Fruit fly (Drosophila melanogaster): ENCODE measurements around the gene RpL35.

The RpL35 gene

DNA sequence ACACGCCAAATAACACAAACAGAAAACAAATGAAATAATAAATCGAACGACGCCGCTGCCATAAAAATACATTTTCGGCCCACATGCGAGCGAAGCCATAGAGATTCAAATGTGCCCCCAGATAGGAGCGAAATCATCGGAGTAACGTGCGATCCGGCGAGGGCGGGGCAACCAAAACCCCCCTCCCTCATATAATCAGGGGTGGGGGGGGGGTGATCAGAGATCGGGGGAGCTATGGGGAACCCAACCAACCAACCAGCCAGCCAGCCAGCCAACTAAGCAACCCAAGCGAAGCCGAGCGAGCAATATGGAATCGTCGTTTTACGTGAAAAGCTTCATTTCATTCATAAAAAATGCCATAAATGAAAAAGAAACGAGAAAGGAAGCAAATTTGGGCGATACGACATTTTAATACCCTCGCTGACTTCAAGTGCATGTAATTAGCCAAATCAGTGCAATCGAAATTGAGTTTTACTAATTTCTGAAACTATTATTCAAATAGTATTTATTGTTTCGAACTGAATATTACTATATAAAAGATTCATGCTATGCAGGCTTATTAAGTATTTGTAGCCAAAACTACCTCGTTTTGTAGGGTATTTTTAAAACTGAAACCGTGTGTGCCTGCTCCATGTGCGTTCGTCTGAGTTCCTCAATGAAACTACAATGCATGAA, 27.8 kb downstream of the RpL35 start (continued):
- TF ChIP-seq ss (GFP tag; optimal IDR thresholded peaks at IDR 0.05) (peak; percentile 2 to 60), Gug (GFP tag; IDR thresholded peaks at IDR 0.05) (peak; percentile 57), Hr38 (GFP tag; optimal IDR thresholded peaks at IDR 0.05) (no peak), CG11294 (GFP tag; IDR thresholded peaks at IDR 0.05) (no peak), fd59A (GFP tag; optimal IDR thresholded peaks at IDR 0.05) (peak; percentile 14), svp (GFP tag) (peak; percentile 83), Sox102F (GFP tag; optimal IDR thresholded peaks at IDR 0.05) (peak; percentile 61), dac (GFP tag; optimal IDR thresholded peaks at IDR 0.05) (no peak), spab (GFP tag; optimal IDR thresholded peaks at IDR 0.05) (peak; percentile 42), net (GFP tag; optimal IDR thresholded peaks at IDR 0.05) (peak; percentile 35), CG11762 (GFP tag; optimal IDR thresholded peaks at IDR 0.05; ENCODE audit: insufficient read depth) (peak; percentile 41), Hr4 (GFP tag; optimal IDR thresholded peaks at IDR 0.05) (peak; percentile 75), Eip78C (GFP tag) (peak; percentile 93), fd85E (GFP tag; optimal IDR thresholded peaks at IDR 0.05) (no peak), CG3032 (tag; optimal IDR thresholded peaks at IDR 0.05) (peak; percentile 51), CG6163 (GFP tag; IDR thresholded peaks at IDR 0.05) (peak; percentile 63; the same call in 2 of the 3 replicates), CG6276 (GFP tag; optimal IDR thresholded peaks at IDR 0.05) (peak; percentile 57), CG10631 (GFP tag; optimal IDR thresholded peaks at IDR 0.05) (peak; percentile 60), CG6854 (GFP tag; optimal IDR thresholded peaks at IDR 0.05) (no peak), topi (GFP tag; optimal IDR thresholded peaks at IDR 0.05) (peak; percentile 74), vri (GFP tag; optimal IDR thresholded peaks at IDR 0.05) (peak; percentile 56), CG32006 (GFP tag; optimal IDR thresholded peaks at IDR 0.05) (peak; percentile 81), Sox15 (GFP tag; optimal IDR thresholded peaks at IDR 0.05) (peak; percentile 44), CG16779 (tag; optimal IDR thresholded peaks at IDR 0.05) (peak; percentile 37), Sox14 (GFP tag; optimal IDR thresholded peaks at IDR 0.05) (peak; percentile 66), Ets21C (GFP tag; optimal IDR thresholded peaks at IDR 0.05) (peak; percentile 44), cyc (GFP tag; optimal IDR thresholded peaks at IDR 0.05) (peak; percentile 62), CG3919 (GFP tag; optimal IDR thresholded peaks at IDR 0.05) (peak; percentile 70), CG10669 (GFP tag; optimal IDR thresholded peaks at IDR 0.05) (peak; percentile 64), CG6808 (GFP tag; optimal IDR thresholded peaks at IDR 0.05) (peak; percentile 44), CG11902 (GFP tag; optimal IDR thresholded peaks at IDR 0.05) (peak; percentile 24), Lpt (GFP tag; optimal IDR thresholded peaks at IDR 0.05) (peak; percentile 53), pdm3 (GFP tag; optimal IDR thresholded peaks at IDR 0.05) (peak; percentile 81)

DNA sequence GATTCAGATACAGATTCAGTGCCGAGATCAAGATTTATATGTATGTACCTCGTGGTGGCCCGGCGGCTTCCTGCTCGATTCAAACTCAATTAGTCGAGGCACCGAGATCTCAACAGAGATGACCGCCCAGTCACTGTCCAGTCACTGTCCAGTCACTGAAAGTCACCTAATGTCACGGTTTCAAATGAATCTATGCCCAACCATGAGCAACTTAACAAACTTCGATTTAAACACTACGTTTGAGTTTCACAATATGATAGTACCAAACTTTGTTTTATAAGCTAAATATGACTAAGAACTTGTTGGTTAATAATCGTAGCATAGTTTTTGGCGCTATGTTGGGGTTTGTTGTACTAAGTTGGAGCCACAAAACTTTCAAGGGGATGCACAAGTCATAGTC, 32.9 kb downstream of the RpL35 start:
- TF ChIP-seq CG9139 (GFP tag; optimal IDR thresholded peaks at IDR 0.05) (no peak), svp (GFP tag) (no peak), pdm3 (GFP tag; optimal IDR thresholded peaks at IDR 0.05) (no peak), fd59A (GFP tag; optimal IDR thresholded peaks at IDR 0.05) (no peak), Gug (GFP tag; IDR thresholded peaks at IDR 0.05) (no peak), CG7368 (GFP tag; optimal IDR thresholded peaks at IDR 0.05) (no peak), lz (GFP tag; optimal IDR thresholded peaks at IDR 0.05) (no peak), CG4318 (GFP tag; optimal IDR thresholded peaks at IDR 0.05) (no peak), CG8119 (GFP tag; IDR thresholded peaks at IDR 0.05) (no peak), OdsH (GFP tag; optimal IDR thresholded peaks at IDR 0.05) (no peak), CG8632 (GFP tag; optimal IDR thresholded peaks at IDR 0.05) (no peak), Eip93F (GFP tag; optimal IDR thresholded peaks at IDR 0.05) (no peak), CG8319 (GFP tag; optimal IDR thresholded peaks at IDR 0.05) (no peak)

Data from whole organism, prepupa.